Worm (Caenorhabditis elegans) whole organism, L4 larva: ENCODE data around the gene F59E12.8.

Experiments used
- F37D6.2 ChIP-seq: sonication (generic microtip); optimal IDR thresholded peaks from 2 replicates; lab custom pipeline; 2016; ENCODE audit warnings: mild to moderate bottlenecking, missing genetic modification characterization, missing compliant biosample characterization
- F44E2.7 ChIP-seq: fragments of 200-800 bp; sonication (Bioruptor generic); IDR thresholded peaks from 2 replicates; pipeline ENCODE4 v2.1.2; 2022; ENCODE audit warnings: missing genetic modification characterization, missing compliant biosample characterization
- F49E8.2 ChIP-seq: sonication (generic microtip); optimal IDR thresholded peaks from 2 replicates; lab custom pipeline; 2016; ENCODE audit warnings: missing compliant biosample characterization, mild to moderate bottlenecking, missing genetic modification characterization, borderline replicate concordance
- T20F7.1 ChIP-seq: fragments of 200-800 bp; sonication (Bioruptor generic); optimal IDR thresholded peaks from 2 replicates; lab custom pipeline; 2018; ENCODE audit warnings: mild to moderate bottlenecking, missing genetic modification characterization, missing compliant biosample characterization
- Y48G9A.11 ChIP-seq: fragments of 200-800 bp; sonication (Bioruptor generic); IDR thresholded peaks from 2 replicates; pipeline ENCODE4 v1.3.6; 2022; ENCODE audit warnings: missing genetic modification reagents, missing genetic modification characterization, missing compliant biosample characterization
- Y75B8A.6 ChIP-seq: fragments of 200-800 bp; sonication (Bioruptor generic); IDR thresholded peaks from 2 replicates; pipeline ENCODE4 v1.3.6; 2022; ENCODE audit warnings: missing genetic modification reagents, missing genetic modification characterization, missing compliant biosample characterization
- ceh-32 ChIP-seq: sonication (generic microtip); optimal IDR thresholded peaks from 2 replicates; lab custom pipeline; 2016; ENCODE audit warnings: mild to moderate bottlenecking, missing genetic modification characterization, missing compliant biosample characterization; ENCODE audit not compliant: poor library complexity
- ceh-82 ChIP-seq: sonication (generic microtip); optimal IDR thresholded peaks from 2 replicates; lab custom pipeline; 2017; ENCODE audit warnings: missing biosample characterization, missing genetic modification characterization
- daf-8 ChIP-seq: fragments of 200-800 bp; sonication (Bioruptor generic); IDR thresholded peaks from 2 replicates; pipeline ENCODE4 v1.3.6; 2022; ENCODE audit warnings: missing genetic modification characterization, missing compliant biosample characterization
- dmd-8 ChIP-seq: fragments of 200-800 bp; sonication (Bioruptor generic); IDR thresholded peaks from 2 replicates; pipeline ENCODE4 v1.3.6; 2022; ENCODE audit warnings: missing genetic modification characterization, missing compliant biosample characterization
- dmd-9 ChIP-seq: fragments of 200-800 bp; sonication (Bioruptor generic); IDR thresholded peaks from 2 replicates; pipeline ENCODE4 v1.3.6; 2022; ENCODE audit warnings: missing genetic modification reagents, missing genetic modification characterization, missing compliant biosample characterization
- duxl-1 ChIP-seq: sonication (generic microtip); optimal IDR thresholded peaks from 2 replicates; lab custom pipeline; 2016; ENCODE audit warnings: mild to moderate bottlenecking, missing genetic modification characterization, moderate library complexity, missing compliant biosample characterization; ENCODE audit not compliant: poor library complexity
- egl-27 ChIP-seq: sonication (generic microtip); optimal IDR thresholded peaks from 3 replicates; lab custom pipeline; 2017; ENCODE audit warnings: missing biosample characterization, missing genetic modification reagents, missing genetic modification characterization
- egl-43 ChIP-seq: fragments of 200-800 bp; sonication (Bioruptor generic); IDR thresholded peaks from 2 replicates; pipeline ENCODE4 v1.3.6; 2022; ENCODE audit warnings: missing genetic modification reagents, missing genetic modification characterization, missing compliant biosample characterization
- fos-1 ChIP-seq: fragments of 150-350 bp; optimal IDR thresholded peaks from 2 replicates; lab custom pipeline; 2014; ENCODE audit warnings: missing biosample characterization, missing genetic modification characterization
- gei-8 ChIP-seq: fragments of 200-800 bp; sonication (Bioruptor generic); optimal IDR thresholded peaks from 2 replicates; lab custom pipeline; 2018; ENCODE audit warnings: mild to moderate bottlenecking, missing genetic modification characterization, missing compliant biosample characterization
- hif-1 ChIP-seq, 2 experiments: sonication (generic microtip); optimal IDR thresholded peaks; 2 replicates each; lab custom pipeline; 2016 to 2017; ENCODE audit warnings: missing compliant biosample characterization in 2 of 2, missing genetic modification characterization in 2 of 2, missing genetic modification reagents in 2 of 2, missing genotype in 2 of 2, mild to moderate bottlenecking in 1 of 2
- hlh-11 ChIP-seq: fragments of 200-800 bp; sonication (Bioruptor generic); optimal IDR thresholded peaks from 2 replicates; lab custom pipeline; 2018; ENCODE audit warnings: mild to moderate bottlenecking, missing genetic modification characterization, missing compliant biosample characterization
- hmg-1.1 ChIP-seq: fragments of 200-800 bp; sonication (Bioruptor generic); IDR thresholded peaks from 2 replicates; pipeline ENCODE4 v1.3.6; 2022; ENCODE audit warnings: missing genetic modification reagents, missing genetic modification characterization, missing compliant biosample characterization
- jun-1 ChIP-seq: fragments of 150-350 bp; optimal IDR thresholded peaks from 2 replicates; lab custom pipeline; 2014; ENCODE audit warnings: missing biosample characterization, missing genetic modification reagents, missing genetic modification characterization
- lin-1 ChIP-seq: fragments of 200-800 bp; sonication (Bioruptor generic); IDR thresholded peaks from 2 replicates; pipeline ENCODE4 v1.3.6; 2022; ENCODE audit warnings: missing genetic modification reagents, missing genetic modification characterization, missing compliant biosample characterization
- lin-13 ChIP-seq: fragments of 150-350 bp; optimal IDR thresholded peaks from 2 replicates; lab custom pipeline; 2014; ENCODE audit warnings: missing biosample characterization, missing genetic modification reagents, missing genetic modification characterization
- lir-3 ChIP-seq: sonication (generic microtip); optimal IDR thresholded peaks from 2 replicates; lab custom pipeline; 2016; ENCODE audit warnings: mild to moderate bottlenecking, missing genetic modification characterization, missing compliant biosample characterization
- lsy-2 ChIP-seq, 2 experiments: fragments of 150-350 bp in 1 of 2; sonication (generic microtip) in 1 of 2; optimal IDR thresholded peaks; 2 replicates each; lab custom pipeline; 2014 to 2017; ENCODE audit warnings: missing biosample characterization in 2 of 2, missing genetic modification characterization in 2 of 2
- madf-5 ChIP-seq, 2 experiments: fragments of 200-800 bp; sonication (Bioruptor generic); IDR thresholded peaks; 2 replicates each; pipeline ENCODE4 v1.3.6; 2022; ENCODE audit warnings: missing compliant biosample characterization in 2 of 2, missing genetic modification characterization in 2 of 2
- madf-9 ChIP-seq: fragments of 200-800 bp; sonication (Bioruptor generic); conservative IDR thresholded peaks from 2 replicates; pipeline ENCODE4 v1.3.6; 2022; ENCODE audit warnings: missing genetic modification reagents, missing genetic modification characterization, missing compliant biosample characterization
- mdl-1 ChIP-seq, 2 experiments: fragments of 150-350 bp in 1 of 2; sonication (generic microtip) in 1 of 2; optimal IDR thresholded peaks; 2 replicates each; lab custom pipeline; 2014 to 2017; ENCODE audit warnings: missing biosample characterization in 2 of 2, missing genetic modification characterization in 2 of 2
- mes-2 ChIP-seq: sonication (generic microtip); optimal IDR thresholded peaks from 2 replicates; lab custom pipeline; 2016; ENCODE audit warnings: missing genotype, mild to moderate bottlenecking, missing genetic modification characterization, missing compliant biosample characterization; ENCODE audit not compliant: poor library complexity, severe bottlenecking
- mxl-2 ChIP-seq: fragments of 200-800 bp; sonication (Bioruptor generic); conservative IDR thresholded peaks from 2 replicates; pipeline ENCODE4 v1.3.6; 2022; ENCODE audit warnings: missing genetic modification reagents, missing genetic modification characterization, missing compliant biosample characterization
- mxl-3 ChIP-seq: fragments of 200-800 bp; sonication (Bioruptor generic); optimal IDR thresholded peaks from 2 replicates; lab custom pipeline; 2018; ENCODE audit warnings: mild to moderate bottlenecking, missing genetic modification characterization, missing compliant biosample characterization
- nhr-102 ChIP-seq: sonication (generic microtip); optimal IDR thresholded peaks from 2 replicates; lab custom pipeline; 2016; ENCODE audit warnings: mild to moderate bottlenecking, missing genetic modification characterization, moderate library complexity, missing compliant biosample characterization
- nhr-25 ChIP-seq: sonication (generic microtip); optimal IDR thresholded peaks from 2 replicates; lab custom pipeline; 2017; ENCODE audit warnings: missing genetic modification characterization, mild to moderate bottlenecking, missing compliant biosample characterization, antibody characterized with exemption, moderate library complexity, borderline replicate concordance; ENCODE audit not compliant: insufficient read depth
- nhr-41 ChIP-seq: fragments of 200-800 bp; sonication (Bioruptor generic); IDR thresholded peaks from 2 replicates; pipeline ENCODE4 v1.3.6; 2022; ENCODE audit warnings: missing genetic modification reagents, missing genetic modification characterization, missing compliant biosample characterization
- nhr-42 ChIP-seq: fragments of 200-800 bp; sonication (Bioruptor generic); IDR thresholded peaks from 2 replicates; pipeline ENCODE4 v1.3.6; 2022; ENCODE audit warnings: missing genetic modification characterization, missing compliant biosample characterization
- nhr-48 ChIP-seq: sonication (generic microtip); optimal IDR thresholded peaks from 2 replicates; lab custom pipeline; 2016; ENCODE audit warnings: mild to moderate bottlenecking, missing genetic modification characterization, missing compliant biosample characterization
- nhr-6 ChIP-seq: fragments of 150-350 bp; optimal IDR thresholded peaks from 2 replicates; lab custom pipeline; 2014; ENCODE audit warnings: missing biosample characterization, missing genetic modification characterization
- nhr-76 ChIP-seq: fragments of 150-350 bp; optimal IDR thresholded peaks from 2 replicates; lab custom pipeline; 2014; ENCODE audit warnings: missing biosample characterization, missing genetic modification characterization
- pqm-1 ChIP-seq: sonication (generic microtip); optimal IDR thresholded peaks from 2 replicates; lab custom pipeline; 2017; ENCODE audit warnings: missing biosample characterization, missing genetic modification characterization
- rbr-2 ChIP-seq: sonication (generic microtip); optimal IDR thresholded peaks from 2 replicates; lab custom pipeline; 2016; ENCODE audit warnings: missing genotype, missing genetic modification characterization, missing compliant biosample characterization
- skn-1 ChIP-seq: fragments of 150-350 bp; optimal IDR thresholded peaks from 2 replicates; lab custom pipeline; 2014; ENCODE audit warnings: missing biosample characterization, missing genetic modification characterization
- unc-130 ChIP-seq: sonication (generic microtip); optimal IDR thresholded peaks from 2 replicates; lab custom pipeline; 2016; ENCODE audit warnings: missing genetic modification reagents, missing genetic modification characterization, missing compliant biosample characterization
- unc-39 ChIP-seq: sonication (generic microtip); optimal IDR thresholded peaks from 2 replicates; lab custom pipeline; 2017; ENCODE audit warnings: missing biosample characterization, missing genetic modification characterization
- zag-1 ChIP-seq: fragments of 150-350 bp; optimal IDR thresholded peaks from 2 replicates; lab custom pipeline; 2014; ENCODE audit warnings: missing biosample characterization, missing genetic modification characterization
- zfp-2 ChIP-seq: sonication (generic microtip); optimal IDR thresholded peaks from 2 replicates; lab custom pipeline; 2016; ENCODE audit warnings: mild to moderate bottlenecking, missing genetic modification characterization, missing compliant biosample characterization
- zfp-3 ChIP-seq: fragments of 200-800 bp; sonication (Bioruptor generic); conservative IDR thresholded peaks from 2 replicates; pipeline ENCODE4 v1.3.6; 2022; ENCODE audit warnings: missing genetic modification reagents, missing genetic modification characterization, missing compliant biosample characterization
- zip-11 ChIP-seq: fragments of 200-800 bp; sonication (Bioruptor generic); IDR thresholded peaks from 2 replicates; pipeline ENCODE4 v1.3.6; 2022; ENCODE audit warnings: missing genetic modification characterization, missing compliant biosample characterization
- zip-2 ChIP-seq: fragments of 150-350 bp; optimal IDR thresholded peaks from 2 replicates; lab custom pipeline; 2014; ENCODE audit warnings: missing biosample characterization, missing genetic modification characterization
- ztf-7 ChIP-seq: fragments of 150-350 bp; optimal IDR thresholded peaks from 2 replicates; lab custom pipeline; 2014; ENCODE audit warnings: missing biosample characterization, missing genetic modification characterization

The F59E12.8 gene

DNA sequence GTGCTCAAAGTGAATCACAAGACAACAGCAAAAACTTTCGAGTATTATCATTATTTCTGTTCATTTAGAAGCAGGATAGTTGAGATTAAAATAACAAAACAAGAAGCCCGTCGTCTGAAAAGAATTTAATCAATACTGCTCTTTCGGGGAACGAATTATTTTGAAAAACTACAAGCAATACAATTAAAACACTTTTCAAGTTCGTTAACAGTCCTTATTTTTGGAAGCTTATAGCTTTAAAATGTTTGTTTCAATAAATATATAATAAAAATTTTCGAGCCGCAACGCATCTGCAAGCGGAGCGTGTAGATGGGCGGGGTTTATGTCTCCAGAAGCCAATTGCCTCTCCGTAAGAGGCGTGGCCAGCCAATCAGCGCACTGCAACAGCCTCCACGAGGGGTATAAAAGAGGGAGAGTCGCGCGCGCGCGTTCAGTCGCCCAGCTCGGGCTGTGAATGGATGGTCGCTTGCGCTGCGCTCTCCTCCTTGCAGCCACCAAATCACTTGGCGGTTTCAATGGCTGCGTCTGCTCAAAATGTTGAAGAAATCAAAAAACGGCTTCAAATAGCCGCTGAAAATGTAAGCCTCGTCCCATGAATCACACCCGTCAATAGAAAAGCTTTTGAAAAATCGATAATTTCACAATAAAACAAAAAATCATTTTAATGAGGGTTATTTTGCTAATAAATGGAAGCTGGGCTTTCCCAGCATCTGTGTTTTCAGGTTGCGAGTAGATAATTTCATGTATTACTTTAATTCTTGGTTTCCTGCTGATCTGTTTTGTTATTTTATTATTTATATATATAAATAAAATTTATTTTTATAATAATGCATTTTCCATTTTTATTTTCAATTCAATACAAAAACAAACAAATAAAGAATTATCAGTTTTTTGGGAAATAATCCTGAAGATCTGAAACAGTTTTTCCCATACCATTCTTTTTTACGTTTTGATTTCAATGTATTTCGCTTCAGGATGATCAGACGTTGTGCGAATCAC is 24.3 kb upstream of the F59E12.8 start, which contains the start of the genes ift-43 and mdt-26 (continued):
- TF ChIP-seq dmd-9 (GFP tag; lab: Robert Waterston, UW) = no peak
- TF ChIP-seq lir-3 (tag; lab: Kevin White, UChicago) = peak; percentile 28
- TF ChIP-seq duxl-1 (tag; lab: Kevin White, UChicago) = peak; percentile 31
- TF ChIP-seq zfp-2 (tag; lab: Kevin White, UChicago) = no peak
- TF ChIP-seq hif-1 (tag; optimal IDR thresholded peaks at IDR 0.05; lab: Kevin White, UChicago) = peak; percentile 31 to 69
- TF ChIP-seq madf-5 (GFP tag; IDR thresholded peaks at IDR 0.05; lab: Robert Waterston, UW) = 0 out of 4 replicates have a peak, but pooled peaks of 1 of the 2 experiments have one; percentile 30
- TF ChIP-seq nhr-42 (GFP tag; lab: Robert Waterston, UW) = peak; percentile 83
- peak; percentile 74 for TF ChIP-seq mes-2
- peak; percentile 76 for TF ChIP-seq rbr-2 (tag; lab: Kevin White, UChicago)
- TF ChIP-seq mxl-3 = peak; percentile 47
- peak; percentile 67 for TF ChIP-seq madf-9 (GFP tag; lab: Robert Waterston, UW)
- peak; percentile 30; the same call in 1 of the 2 replicates for TF ChIP-seq Y48G9A.11 (GFP tag; lab: Robert Waterston, UW)
- TF ChIP-seq mxl-2 (GFP tag; lab: Robert Waterston, UW) = no peak
- peak; percentile 70 for TF ChIP-seq nhr-102 (tag; lab: Kevin White, UChicago)
- peak; percentile 34 for TF ChIP-seq ceh-82 (tag; lab: Kevin White, UChicago)
- no peak for TF ChIP-seq nhr-6 (tag; lab: Kevin White, UChicago)
- peak; percentile 74; the same call in 1 of the 2 replicates for TF ChIP-seq dmd-8 (GFP tag; lab: Robert Waterston, UW)
- TF ChIP-seq gei-8 (GFP tag; lab: Kevin White, UChicago) = no peak
- TF ChIP-seq zag-1 (tag; lab: Kevin White, UChicago) = no peak
- no peak for TF ChIP-seq egl-27 (tag; lab: Kevin White, UChicago)
- peak; percentile 76 to 88 for TF ChIP-seq mdl-1 (tag; optimal IDR thresholded peaks at IDR 0.05; lab: Kevin White, UChicago)
- no peak for TF ChIP-seq lin-1 (GFP tag; lab: Robert Waterston, UW)
- no peak for TF ChIP-seq skn-1 (tag; lab: Kevin White, UChicago)
- no peak for TF ChIP-seq fos-1 (tag; lab: Kevin White, UChicago)
- TF ChIP-seq nhr-48 (tag; lab: Kevin White, UChicago) = peak; percentile 35
- TF ChIP-seq ceh-32 (tag; lab: Kevin White, UChicago) = peak; percentile 55
- TF ChIP-seq unc-39 (tag; lab: Kevin White, UChicago) = no peak
- TF ChIP-seq Y75B8A.6 (GFP tag; lab: Robert Waterston, UW) = peak; percentile 73; the same call in 1 of the 2 replicates
- TF ChIP-seq zfp-3 = 0 out of 2 replicates have a peak, but pooled peaks have one; percentile 36
- no peak for TF ChIP-seq ztf-7
- TF ChIP-seq nhr-25 = peak; percentile 61
- peak; percentile 57 for TF ChIP-seq jun-1 (tag; lab: Kevin White, UChicago)
- 0 out of 2 replicates have a peak, but pooled peaks have one; percentile 41 for TF ChIP-seq F44E2.7 (GFP tag; lab: Robert Waterston, UW)
- TF ChIP-seq F37D6.2 = peak; percentile 70
- TF ChIP-seq lin-13 = peak; percentile 69
- TF ChIP-seq lsy-2 (tag; optimal IDR thresholded peaks at IDR 0.05; lab: Kevin White, UChicago) = peak; percentile 39 to 80
- peak; percentile 95 for TF ChIP-seq egl-43 (GFP tag; lab: Robert Waterston, UW)
- TF ChIP-seq F49E8.2 (tag; lab: Kevin White, UChicago) = no peak
- no peak for TF ChIP-seq pqm-1 (tag; lab: Kevin White, UChicago)
- no peak for TF ChIP-seq zip-11 (GFP tag; lab: Robert Waterston, UW)
- TF ChIP-seq daf-8 (GFP tag; lab: Robert Waterston, UW) = no peak
- no peak for TF ChIP-seq unc-130 (GFP tag; lab: Kevin White, UChicago)
- no peak for TF ChIP-seq T20F7.1 (GFP tag; lab: Kevin White, UChicago)
- TF ChIP-seq nhr-41 = peak; percentile 65; the same call in 1 of the 2 replicates
- TF ChIP-seq zip-2 = no peak
- TF ChIP-seq nhr-76 (tag; lab: Kevin White, UChicago) = no peak
- TF ChIP-seq hlh-11 (tag; lab: Kevin White, UChicago) = peak; percentile 53
- TF ChIP-seq hmg-1.1 (GFP tag; lab: Robert Waterston, UW) = peak; percentile 94
